Worm (Caenorhabditis elegans): ENCODE data around the gene Y40H4A.2.
A peak's percentile ranks its signal among the peaks of the same experiment; 100 is the strongest.

Gene Y40H4A.2

DNA sequence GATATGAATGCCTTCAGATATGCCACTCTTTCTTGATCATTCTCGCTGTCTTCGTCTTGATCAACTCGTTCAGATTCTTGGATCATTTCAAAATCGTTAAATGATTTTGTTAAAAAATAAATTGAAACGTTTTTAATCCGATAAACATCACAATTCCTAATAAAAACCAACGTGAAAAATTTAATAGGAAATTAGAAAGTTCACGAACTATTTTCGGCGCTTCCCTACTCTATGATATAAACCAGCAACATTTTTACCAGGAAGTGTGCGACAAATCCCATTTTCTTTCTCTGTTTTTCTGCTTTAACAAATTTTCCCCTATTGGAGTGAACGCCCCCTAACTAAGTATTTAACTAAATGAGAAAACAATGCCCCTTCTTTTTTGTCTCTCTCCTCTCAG lies at the start of gene Y40H4A.2:
TSS of gene Y40H4A.2 (minus strand) at position 101 of the 400 bp plus-strand sequence.
- TF ChIP-seq mdt-29 (GFP tag; IDR thresholded peaks at IDR 0.05) (no peak), daf-16 (GFP tag; optimal IDR thresholded peaks at IDR 0.05) (no peak), daf-16 (tag; optimal IDR thresholded peaks at IDR 0.05) (no peak), unc-62 (GFP tag; optimal IDR thresholded peaks at IDR 0.05 in 1 of 2) (peak in 1 of 2 experiments; percentile 80), unc-62 (tag; optimal IDR thresholded peaks at IDR 0.05) (no peak), lin-1 (GFP tag; IDR thresholded peaks at IDR 0.05) (no peak), dmd-9 (GFP tag; IDR thresholded peaks at IDR 0.05) (no peak), F44E2.7 (GFP tag; IDR thresholded peaks at IDR 0.05) (no peak), sdz-12 (GFP tag; optimal IDR thresholded peaks at IDR 0.05) (no peak), nhr-6 (tag; optimal IDR thresholded peaks at IDR 0.05) (no peak)

- TF ChIP-seq ceh-62 (tag; optimal IDR thresholded peaks at IDR 0.05) (no peak), mdl-1 (tag; optimal IDR thresholded peaks at IDR 0.05) (peak in 1 of 2 experiments; percentile 29), mxl-3 (GFP tag; optimal IDR thresholded peaks at IDR 0.05) (peak; percentile 39), nhr-28 (tag; optimal IDR thresholded peaks at IDR 0.05) (peak; percentile 30), hlh-30 (tag; optimal IDR thresholded peaks at IDR 0.05; ENCODE audit: insufficient read depth) (peak; percentile 43), dmd-6 (GFP tag; IDR thresholded peaks at IDR 0.05) (peak; percentile 17; the same call in 1 of the 2 replicates), D1046.2 (GFP tag; IDR thresholded peaks at IDR 0.05) (no peak), unc-62 (GFP tag; optimal IDR thresholded peaks at IDR 0.05 in 1 of 2) (peak in 1 of 2 experiments; percentile 60), unc-62 (tag; optimal IDR thresholded peaks at IDR 0.05) (no peak), nhr-41 (GFP tag; IDR thresholded peaks at IDR 0.05) (no peak)
Measured at ce11 chrV:14633319-14633718, 48.1 kb upstream of the Y40H4A.2 start.

ce11 chrV:14631588-14631987 lies 46.3 kb upstream of the Y40H4A.2 start, which contains the start of gene F43D2.3:
Gene F43D2.3 (plus strand): TSS chrV:14631888.
- TF ChIP-seq aha-1 (tag) (no peak), jun-1 (tag; optimal IDR thresholded peaks at IDR 0.05) (no peak), ztf-11 (tag; optimal IDR thresholded peaks at IDR 0.05) (no peak), Y105C5A.15 (GFP tag; IDR thresholded peaks at IDR 0.05) (no peak), D1046.2 (GFP tag; IDR thresholded peaks at IDR 0.05) (no peak), nhr-28 (tag; optimal IDR thresholded peaks at IDR 0.05) (no peak), zag-1 (tag; optimal IDR thresholded peaks at IDR 0.05) (no peak), tra-1 (GFP tag; IDR thresholded peaks at IDR 0.05) (no peak), saeg-2 (GFP tag; IDR thresholded peaks at IDR 0.05) (no peak), mxl-3 (GFP tag; optimal IDR thresholded peaks at IDR 0.05) (no peak), attf-4 (tag; optimal IDR thresholded peaks at IDR 0.05) (no peak)

ce11 chrV:14625662-14626061 lies 40.4 kb upstream of the Y40H4A.2 start:
- no peak for TF ChIP-seq F10B5.3 (tag; optimal IDR thresholded peaks at IDR 0.05)
- peak; percentile 50; the same call in 1 of the 2 replicates for TF ChIP-seq ceh-20 (GFP tag; IDR thresholded peaks at IDR 0.05)
- TF ChIP-seq unc-62 (GFP tag; optimal IDR thresholded peaks at IDR 0.05 in 1 of 2): peak in 1 of 2 experiments; percentile 60
- no peak for TF ChIP-seq unc-62 (tag; optimal IDR thresholded peaks at IDR 0.05)

DNA sequence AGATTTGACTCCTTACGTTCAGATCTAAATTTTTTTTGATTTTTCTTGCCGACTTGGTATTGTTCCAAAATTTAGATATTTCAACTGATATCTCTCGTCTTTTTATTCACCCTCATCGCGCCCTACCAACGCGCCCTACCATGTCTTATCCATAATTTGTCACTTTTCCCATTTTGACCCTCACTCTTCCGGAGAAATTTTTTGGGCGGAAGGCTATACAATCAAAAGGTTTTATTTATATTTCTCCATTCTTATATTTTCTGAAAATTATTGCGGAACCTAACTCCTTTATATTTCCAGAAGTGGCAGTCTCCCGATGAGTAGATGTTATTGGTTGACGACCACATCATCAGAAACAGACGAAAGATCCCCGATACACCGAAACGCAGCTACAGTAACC lies 35.6 kb upstream of the Y40H4A.2 start, which contains the start of gene hot-1:
TSS of gene hot-1 (plus strand) at position 301 of the 400 bp plus-strand sequence.
- TF ChIP-seq nhr-25 (tag; optimal IDR thresholded peaks at IDR 0.05; ENCODE audit: borderline replicate concordance, insufficient read depth): no peak
- no peak for TF ChIP-seq tra-1 (GFP tag; IDR thresholded peaks at IDR 0.05)
- TF ChIP-seq ctbp-1 (GFP tag; IDR thresholded peaks at IDR 0.05): no peak
- TF ChIP-seq sdz-12 (GFP tag; optimal IDR thresholded peaks at IDR 0.05): no peak
- TF ChIP-seq madf-5 (GFP tag; IDR thresholded peaks at IDR 0.05): no peak
- TF ChIP-seq daf-8 (GFP tag; IDR thresholded peaks at IDR 0.05): no peak
- no peak for TF ChIP-seq ztf-11 (tag; optimal IDR thresholded peaks at IDR 0.05)
- TF ChIP-seq ceh-82 (tag; optimal IDR thresholded peaks at IDR 0.05): no peak
- no peak for TF ChIP-seq F37D6.2 (tag; optimal IDR thresholded peaks at IDR 0.05)
- TF ChIP-seq Y75B8A.6 (GFP tag; IDR thresholded peaks at IDR 0.05): no peak
- no peak for TF ChIP-seq nhr-102 (tag; optimal IDR thresholded peaks at IDR 0.05)
- TF ChIP-seq ztf-7 (tag; optimal IDR thresholded peaks at IDR 0.05): no peak
